Fruit fly (Drosophila melanogaster) whole organism, prepupa: ENCODE results near the gene CG13380.
A peak's percentile ranks its signal among the peaks of the same experiment; 100 is the strongest.

ENCODE experiments used
- Blimp-1 ChIP-seq: fragments of 200-800 bp; sonication (Bioruptor generic); optimal IDR thresholded peaks from 3 replicates; lab custom pipeline; 2017; ENCODE audit warnings: missing biosample characterization, missing genetic modification characterization, mild to moderate bottlenecking, moderate library complexity, missing genetic modification reagents
- CG10669 ChIP-seq: fragments of 200-800 bp; sonication (Bioruptor generic); optimal IDR thresholded peaks from 3 replicates; lab custom pipeline; 2018; ENCODE audit warnings: missing biosample characterization, mild to moderate bottlenecking, missing genetic modification characterization, moderate library complexity
- CG11294 ChIP-seq: fragments of 200-800 bp; sonication (Bioruptor generic); IDR thresholded peaks from 2 replicates; pipeline ENCODE4 v1.3.6; 2022; ENCODE audit warnings: missing biosample characterization, missing genetic modification characterization
- CG11762 ChIP-seq: fragments of 200-800 bp; sonication (Bioruptor generic); optimal IDR thresholded peaks from 3 replicates; lab custom pipeline; 2016; ENCODE audit warnings: missing biosample characterization, missing genetic modification characterization; ENCODE audit not compliant: insufficient read depth
- CG11902 ChIP-seq: fragments of 200-800 bp; sonication (Bioruptor generic); optimal IDR thresholded peaks from 3 replicates; lab custom pipeline; 2016; ENCODE audit warnings: missing biosample characterization, missing genetic modification characterization
- CG1621 ChIP-seq: fragments of 200-800 bp; sonication (Bioruptor generic); optimal IDR thresholded peaks from 3 replicates; lab custom pipeline; 2018; ENCODE audit warnings: missing biosample characterization, mild to moderate bottlenecking, missing genetic modification characterization
- CG16779 ChIP-seq: fragments of 200-800 bp; sonication (Bioruptor generic); optimal IDR thresholded peaks from 3 replicates; lab custom pipeline; 2017; ENCODE audit warnings: missing biosample characterization, mild to moderate bottlenecking, missing genetic modification characterization
- CG31627 ChIP-seq: fragments of 200-800 bp; sonication (Bioruptor generic); optimal IDR thresholded peaks from 3 replicates; lab custom pipeline; 2016; ENCODE audit warnings: missing biosample characterization, missing genetic modification characterization
- CG34406 ChIP-seq: fragments of 200-800 bp; sonication (Bioruptor generic); optimal IDR thresholded peaks from 3 replicates; lab custom pipeline; 2016; ENCODE audit warnings: missing biosample characterization, missing genetic modification characterization
- CG3919 ChIP-seq: fragments of 200-800 bp; sonication (Bioruptor generic); optimal IDR thresholded peaks from 3 replicates; lab custom pipeline; 2016; ENCODE audit warnings: missing biosample characterization, missing genetic modification characterization
- CG6276 ChIP-seq: fragments of 200-800 bp; sonication (Bioruptor generic); optimal IDR thresholded peaks from 2 replicates; lab custom pipeline; 2017; ENCODE audit warnings: missing biosample characterization, mild to moderate bottlenecking, missing genetic modification characterization
- CG6792 ChIP-seq: fragments of 200-800 bp; sonication (Bioruptor generic); optimal IDR thresholded peaks from 3 replicates; lab custom pipeline; 2016; ENCODE audit warnings: missing biosample characterization, missing genetic modification characterization
- CG6808 ChIP-seq: fragments of 200-800 bp; sonication (Bioruptor generic); optimal IDR thresholded peaks from 3 replicates; lab custom pipeline; 2017; ENCODE audit warnings: missing biosample characterization, missing genetic modification characterization, mild to moderate bottlenecking, moderate library complexity, missing genetic modification reagents
- CG7368 ChIP-seq: fragments of 200-800 bp; sonication (Bioruptor generic); optimal IDR thresholded peaks from 3 replicates; lab custom pipeline; 2016; ENCODE audit warnings: missing biosample characterization, missing genetic modification characterization
- CG8119 ChIP-seq: fragments of 200-800 bp; sonication (Bioruptor generic); IDR thresholded peaks from 3 replicates; pipeline ENCODE4 v1.3.6; 2022; ENCODE audit warnings: missing biosample characterization, missing genetic modification characterization
- CG8319 ChIP-seq: fragments of 200-800 bp; sonication (Bioruptor generic); optimal IDR thresholded peaks from 3 replicates; lab custom pipeline; 2016; ENCODE audit warnings: missing biosample characterization, missing genetic modification characterization
- CG9139 ChIP-seq: fragments of 200-800 bp; sonication (Bioruptor generic); optimal IDR thresholded peaks from 3 replicates; lab custom pipeline; 2017; ENCODE audit warnings: missing biosample characterization, mild to moderate bottlenecking, missing genetic modification characterization
- Eip75B ChIP-seq: fragments of 200-800 bp; sonication (Bioruptor generic); optimal IDR thresholded peaks from 3 replicates; lab custom pipeline; 2016; ENCODE audit warnings: missing biosample characterization, missing genetic modification characterization
- Eip78C ChIP-seq: fragments of 200-800 bp; sonication (Bioruptor generic); peaks from one replicate; lab custom pipeline; 2016; ENCODE audit warnings: missing biosample characterization, missing genetic modification characterization
- Eip93F ChIP-seq: fragments of 200-800 bp; sonication (Bioruptor generic); optimal IDR thresholded peaks from 2 replicates; lab custom pipeline; 2016; ENCODE audit warnings: missing biosample characterization, mild to moderate bottlenecking, missing genetic modification characterization
- Ets21C ChIP-seq: fragments of 200-800 bp; sonication (Bioruptor generic); optimal IDR thresholded peaks from 3 replicates; lab custom pipeline; 2016; ENCODE audit warnings: missing biosample characterization, missing genetic modification characterization
- Hr39 ChIP-seq: fragments of 200-800 bp; sonication (Bioruptor generic); optimal IDR thresholded peaks from 2 replicates; lab custom pipeline; 2016; ENCODE audit warnings: missing biosample characterization, missing genetic modification characterization
- Hr4 ChIP-seq: fragments of 200-800 bp; sonication (Bioruptor generic); optimal IDR thresholded peaks from 3 replicates; lab custom pipeline; 2016; ENCODE audit warnings: missing biosample characterization, missing genetic modification characterization
- Lpt ChIP-seq: fragments of 200-800 bp; sonication (Bioruptor generic); optimal IDR thresholded peaks from 3 replicates; lab custom pipeline; 2016; ENCODE audit warnings: missing biosample characterization, missing genetic modification characterization
- Met ChIP-seq: fragments of 200-800 bp; sonication (Bioruptor generic); optimal IDR thresholded peaks from 3 replicates; lab custom pipeline; 2016; ENCODE audit warnings: missing biosample characterization, missing genetic modification characterization
- OdsH ChIP-seq: fragments of 200-800 bp; sonication (Bioruptor generic); optimal IDR thresholded peaks from 3 replicates; lab custom pipeline; 2016; ENCODE audit warnings: missing biosample characterization, missing genetic modification characterization
- Smox ChIP-seq: fragments of 200-800 bp; sonication (Bioruptor generic); optimal IDR thresholded peaks from 3 replicates; lab custom pipeline; 2016; ENCODE audit warnings: missing biosample characterization, missing genetic modification characterization
- Sox102F ChIP-seq: fragments of 200-800 bp; sonication (Bioruptor generic); optimal IDR thresholded peaks from 2 replicates; lab custom pipeline; 2016; ENCODE audit warnings: missing biosample characterization, mild to moderate bottlenecking, missing genetic modification characterization
- Sox15 ChIP-seq: fragments of 200-800 bp; sonication (Bioruptor generic); optimal IDR thresholded peaks from 3 replicates; lab custom pipeline; 2016; ENCODE audit warnings: missing biosample characterization, missing genetic modification characterization
- achi ChIP-seq: fragments of 200-800 bp; sonication (Bioruptor generic); optimal IDR thresholded peaks from 3 replicates; lab custom pipeline; 2016; ENCODE audit warnings: missing biosample characterization, missing genetic modification characterization
- acj6 ChIP-seq: fragments of 200-800 bp; sonication (Bioruptor generic); optimal IDR thresholded peaks from 3 replicates; lab custom pipeline; 2016; ENCODE audit warnings: missing biosample characterization, missing genetic modification characterization
- cyc ChIP-seq: fragments of 200-800 bp; sonication (Bioruptor generic); optimal IDR thresholded peaks from 3 replicates; lab custom pipeline; 2016; ENCODE audit warnings: missing biosample characterization, missing genetic modification characterization
- dac ChIP-seq: fragments of 200-800 bp; sonication (Bioruptor generic); optimal IDR thresholded peaks from 2 replicates; lab custom pipeline; 2017; ENCODE audit warnings: missing biosample characterization, mild to moderate bottlenecking, missing genetic modification characterization
- dsx ChIP-seq: fragments of 200-800 bp; optimal IDR thresholded peaks from 3 replicates; lab custom pipeline; 2019; ENCODE audit warnings: missing biosample characterization, mild to moderate bottlenecking, missing genetic modification characterization, moderate library complexity; ENCODE audit not compliant: poor library complexity, severe bottlenecking
- eg ChIP-seq: fragments of 200-800 bp; sonication (Bioruptor generic); IDR thresholded peaks from 3 replicates; pipeline ENCODE4 v1.3.6; 2022; ENCODE audit warnings: missing biosample characterization, missing genetic modification characterization
- esn ChIP-seq: fragments of 200-800 bp; sonication (Bioruptor generic); optimal IDR thresholded peaks from 2 replicates; lab custom pipeline; 2016; ENCODE audit warnings: missing biosample characterization, mild to moderate bottlenecking, missing genetic modification characterization, moderate library complexity
- fd59A ChIP-seq: fragments of 200-800 bp; sonication (Bioruptor generic); optimal IDR thresholded peaks from 2 replicates; lab custom pipeline; 2017; ENCODE audit warnings: missing biosample characterization, mild to moderate bottlenecking, missing genetic modification characterization, missing genetic modification reagents
- fd85E ChIP-seq: fragments of 200-800 bp; sonication (Bioruptor generic); optimal IDR thresholded peaks from 3 replicates; lab custom pipeline; 2016; ENCODE audit warnings: missing biosample characterization, missing genetic modification characterization
- fkh ChIP-seq: fragments of 200-800 bp; sonication (Bioruptor generic); optimal IDR thresholded peaks from 3 replicates; lab custom pipeline; 2017; ENCODE audit warnings: missing biosample characterization, mild to moderate bottlenecking, missing genetic modification characterization, moderate library complexity
- lz ChIP-seq: fragments of 200-800 bp; sonication (Bioruptor generic); optimal IDR thresholded peaks from 3 replicates; lab custom pipeline; 2016; ENCODE audit warnings: missing biosample characterization, missing genetic modification characterization
- net ChIP-seq: fragments of 200-800 bp; sonication (Bioruptor generic); optimal IDR thresholded peaks from 3 replicates; lab custom pipeline; 2016; ENCODE audit warnings: missing biosample characterization, missing genetic modification characterization
- pdm3 ChIP-seq: fragments of 200-800 bp; sonication (Bioruptor generic); optimal IDR thresholded peaks from 3 replicates; lab custom pipeline; 2016; ENCODE audit warnings: missing biosample characterization, missing genetic modification characterization
- salr ChIP-seq, 2 experiments: fragments of 200-800 bp; sonication (Bioruptor generic); optimal IDR thresholded peaks; 3 replicates each; lab custom pipeline; 2016 to 2018; ENCODE audit warnings: missing biosample characterization in 2 of 2, missing genetic modification characterization in 2 of 2, mild to moderate bottlenecking in 1 of 2
- spab ChIP-seq: fragments of 200-800 bp; sonication (Bioruptor generic); optimal IDR thresholded peaks from 2 replicates; lab custom pipeline; 2017; ENCODE audit warnings: missing biosample characterization, mild to moderate bottlenecking, missing genetic modification characterization, missing genetic modification reagents
- topi ChIP-seq: fragments of 200-800 bp; sonication (Bioruptor generic); optimal IDR thresholded peaks from 3 replicates; lab custom pipeline; 2016; ENCODE audit warnings: missing biosample characterization, missing genetic modification characterization
- vri ChIP-seq: fragments of 200-800 bp; sonication (Bioruptor generic); optimal IDR thresholded peaks from 3 replicates; lab custom pipeline; 2016; ENCODE audit warnings: missing biosample characterization, mild to moderate bottlenecking, missing genetic modification characterization

The CG13380 gene

DNA sequence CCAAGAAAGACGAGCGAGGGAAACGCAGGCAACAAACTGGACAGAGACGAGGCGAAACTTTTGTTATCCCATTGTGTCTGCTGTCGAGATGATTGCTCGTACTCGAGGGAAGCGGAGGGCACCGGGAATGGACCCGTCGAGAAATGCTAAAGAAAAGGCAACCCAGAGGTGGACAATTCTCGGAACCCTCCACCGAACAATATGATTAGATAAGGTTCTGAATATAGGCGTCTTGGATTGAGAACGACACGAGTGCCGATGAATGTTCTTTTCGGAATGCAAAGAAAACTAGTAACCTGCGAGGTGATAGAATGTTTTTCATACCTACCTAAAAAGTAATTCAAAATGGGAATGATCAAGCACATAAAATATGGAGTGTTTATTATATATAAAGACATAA is 12.1 kb upstream of the CG13380 start:
- no peak for TF ChIP-seq CG7368 (GFP tag; lab: Kevin White, UChicago)
- no peak for TF ChIP-seq CG9139 (GFP tag; lab: Kevin White, UChicago)
- no peak for TF ChIP-seq CG31627 (GFP tag; lab: Kevin White, UChicago)
- no peak for TF ChIP-seq fd85E
- TF ChIP-seq lz (GFP tag; lab: Kevin White, UChicago): no peak
- no peak for TF ChIP-seq pdm3 (GFP tag; lab: Kevin White, UChicago)
- TF ChIP-seq topi (GFP tag; lab: Kevin White, UChicago): no peak

DNA sequence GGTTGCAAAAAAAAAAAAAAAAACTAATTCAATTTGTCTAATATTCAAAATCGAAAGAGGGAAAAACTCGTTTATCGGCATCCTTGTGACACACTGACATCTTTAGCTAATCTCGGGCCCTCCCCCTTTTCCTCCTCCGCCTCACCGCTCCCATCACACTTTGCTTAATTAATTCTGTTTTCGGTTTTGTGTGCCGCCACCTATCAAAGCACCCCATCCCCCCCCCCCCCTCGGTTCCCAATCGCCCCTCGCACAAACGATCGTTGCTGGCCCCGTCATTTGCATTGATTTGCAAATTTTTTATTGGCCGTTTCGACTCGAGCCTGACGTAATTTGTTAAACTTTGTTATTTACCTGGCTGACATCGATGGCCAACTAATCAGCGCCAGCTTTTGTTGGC is 10.7 kb upstream of the CG13380 start:
- TF ChIP-seq fd59A (GFP tag; lab: Kevin White, UChicago) (no peak), Sox15 (GFP tag; lab: Kevin White, UChicago) (no peak), CG6276 (GFP tag; lab: Kevin White, UChicago) (peak; percentile 6), CG3919 (GFP tag; lab: Kevin White, UChicago) (no peak), CG6792 (no peak), eg (GFP tag; lab: Robert Waterston, UW) (0 out of 3 replicates have a peak, but pooled peaks have one; percentile 15), Eip75B (GFP tag; lab: Kevin White, UChicago) (no peak)

- TF ChIP-seq CG11762 (GFP tag; lab: Kevin White, UChicago) (no peak), Met (GFP tag; lab: Kevin White, UChicago) (no peak), CG9139 (GFP tag; lab: Kevin White, UChicago) (no peak), dac (GFP tag; lab: Kevin White, UChicago) (peak; percentile 26), esn (GFP tag; lab: Kevin White, UChicago) (no peak), eg (GFP tag; lab: Robert Waterston, UW) (no peak; the same call in 2 of the 3 replicates), OdsH (GFP tag; lab: Kevin White, UChicago) (no peak), Eip75B (GFP tag; lab: Kevin White, UChicago) (no peak), CG34406 (GFP tag; lab: Kevin White, UChicago) (no peak), Smox (GFP tag; lab: Kevin White, UChicago) (no peak), fkh (no peak), Ets21C (GFP tag; lab: Kevin White, UChicago) (no peak), spab (GFP tag; lab: Kevin White, UChicago) (no peak), cyc (GFP tag; lab: Kevin White, UChicago) (no peak), CG6808 (GFP tag; lab: Kevin White, UChicago) (peak; percentile 15), dsx (GFP tag; lab: Kevin White, UChicago) (peak; percentile 36), Blimp-1 (GFP tag; lab: Kevin White, UChicago) (no peak), salr (GFP tag; optimal IDR thresholded peaks at IDR 0.05; lab: Kevin White, UChicago) (peak in 1 of 2 experiments; percentile 68), net (GFP tag; lab: Kevin White, UChicago) (no peak), vri (no peak), CG16779 (tag; lab: Kevin White, UChicago) (no peak), topi (GFP tag; lab: Kevin White, UChicago) (no peak), acj6 (GFP tag; lab: Kevin White, UChicago) (no peak), CG8119 (GFP tag; lab: Robert Waterston, UW) (peak; percentile 68; the same call in 2 of the 3 replicates), Hr4 (GFP tag; lab: Kevin White, UChicago) (peak; percentile 51), achi (GFP tag; lab: Kevin White, UChicago) (no peak), Eip93F (GFP tag; lab: Kevin White, UChicago) (no peak), fd59A (GFP tag; lab: Kevin White, UChicago) (no peak), CG10669 (GFP tag; lab: Kevin White, UChicago) (no peak), Hr39 (GFP tag; lab: Kevin White, UChicago) (no peak), Sox102F (GFP tag; lab: Kevin White, UChicago) (no peak), Lpt (no peak), CG11902 (GFP tag; lab: Kevin White, UChicago) (no peak), CG7368 (GFP tag; lab: Kevin White, UChicago) (no peak), CG11294 (GFP tag; lab: Robert Waterston, UW) (no peak), Eip78C (GFP tag; lab: Kevin White, UChicago) (peak; percentile 67), CG1621 (tag; lab: Kevin White, UChicago) (peak; percentile 1), Sox15 (GFP tag; lab: Kevin White, UChicago) (no peak), CG8319 (no peak)
Observed at dm6 chr3L:18627657-18628455, 10.1 kb upstream of the CG13380 start.
